Fruit fly (Drosophila melanogaster): Measurements from ENCODE around the gene Dpck.

Gene Dpck

DNA sequence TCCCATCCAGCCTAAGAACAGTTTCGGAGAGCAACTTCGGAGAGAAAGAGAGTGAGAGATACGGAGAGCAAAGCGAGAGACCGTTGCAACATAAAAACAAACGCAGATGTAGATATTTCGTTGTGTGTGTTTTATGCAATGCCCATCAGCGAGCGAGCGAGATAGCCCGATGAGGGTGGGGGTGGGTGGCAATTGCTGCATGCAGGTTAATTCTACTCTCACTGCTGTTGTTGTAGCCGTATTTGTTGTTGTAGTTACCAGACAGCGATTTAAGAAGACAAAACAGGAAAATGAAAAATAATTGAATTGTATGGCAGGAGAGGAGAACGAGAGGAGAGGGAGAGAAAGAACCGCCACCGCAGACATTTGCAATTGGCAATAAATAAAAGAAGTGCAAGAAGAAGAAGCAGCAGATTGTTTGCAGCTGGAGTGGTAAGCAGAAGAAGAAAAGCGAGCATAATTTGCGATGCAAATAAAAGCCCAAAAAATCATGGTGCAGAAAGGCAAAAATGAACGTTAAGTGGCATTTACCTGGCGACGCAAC lies 27.9 kb downstream of the Dpck start (continued):
- TF ChIP-seq Pdp1 (GFP tag; optimal IDR thresholded peaks at IDR 0.05) (peak in 1 of 2 experiments; percentile 92), CG13894 (tag; optimal IDR thresholded peaks at IDR 0.05) (no peak), CG17186 (GFP tag; optimal IDR thresholded peaks at IDR 0.05) (no peak), CG2678 (tag; optimal IDR thresholded peaks at IDR 0.05) (no peak), dati (GFP tag; IDR thresholded peaks at IDR 0.05) (no peak; the same call in 1 of the 2 replicates), mirr (GFP tag; optimal IDR thresholded peaks at IDR 0.05) (no peak), Aef1 (GFP tag; IDR thresholded peaks at IDR 0.05) (no peak), Mes4 (GFP tag; optimal IDR thresholded peaks at IDR 0.05) (no peak), bsh (GFP tag; optimal IDR thresholded peaks at IDR 0.05) (peak in 1 of 2 experiments; percentile 50), nom (GFP tag; optimal IDR thresholded peaks at IDR 0.05) (peak; percentile 57), Tbp (GFP tag; optimal IDR thresholded peaks at IDR 0.05) (no peak), ac (GFP tag; optimal IDR thresholded peaks at IDR 0.05) (peak; percentile 19), chinmo (GFP tag; IDR thresholded peaks at IDR 0.05; ENCODE audit: partially characterized antibody) (peak; percentile 78; the same call in 1 of the 4 replicates), ci (GFP tag; IDR thresholded peaks at IDR 0.05) (peak; percentile 51; the same call in 2 of the 3 replicates), fd3F (GFP tag; optimal IDR thresholded peaks at IDR 0.05) (no peak), sqz (GFP tag; optimal IDR thresholded peaks at IDR 0.05) (peak; percentile 25), CG8388 (GFP tag; optimal IDR thresholded peaks at IDR 0.05) (no peak), pros (GFP tag; optimal IDR thresholded peaks at IDR 0.05) (peak; percentile 78), CG1602 (GFP tag; optimal IDR thresholded peaks at IDR 0.05) (no peak), esg (GFP tag; conservative IDR thresholded peaks at IDR 0.05) (no peak), seq (GFP tag; IDR thresholded peaks at IDR 0.05) (0 out of 2 replicates have a peak, but pooled peaks have one; percentile 12), CG10274 (GFP tag; optimal IDR thresholded peaks at IDR 0.05) (no peak), tll (GFP tag; optimal IDR thresholded peaks at IDR 0.05) (no peak), cad (GFP tag; optimal IDR thresholded peaks at IDR 0.05) (peak; percentile 68), CG11695 (GFP tag; IDR thresholded peaks at IDR 0.05) (no peak), sc (optimal IDR thresholded peaks at IDR 0.05) (no peak), sc (GFP tag; optimal IDR thresholded peaks at IDR 0.05) (no peak), psq (GFP tag; optimal IDR thresholded peaks at IDR 0.05) (no peak), trem (tag; optimal IDR thresholded peaks at IDR 0.05) (no peak), yki (optimal IDR thresholded peaks at IDR 0.05) (peak; percentile 71), zen (tag; optimal IDR thresholded peaks at IDR 0.05) (peak; percentile 43), zfh1 (GFP tag; IDR thresholded peaks at IDR 0.05) (no peak), D19B (GFP tag; optimal IDR thresholded peaks at IDR 0.05) (no peak), Dad (GFP tag; optimal IDR thresholded peaks at IDR 0.05) (no peak), HLHmδ (GFP tag; optimal IDR thresholded peaks at IDR 0.05) (no peak), crol (GFP tag; IDR thresholded peaks at IDR 0.05) (peak; percentile 12; the same call in 1 of the 2 replicates), CG2120 (GFP tag; optimal IDR thresholded peaks at IDR 0.05) (no peak), CG17385 (GFP tag; optimal IDR thresholded peaks at IDR 0.05) (peak; percentile 70), Dbx (GFP tag; IDR thresholded peaks at IDR 0.05) (no peak), CG6175 (GFP tag; IDR thresholded peaks at IDR 0.05) (no peak), CG16815 (GFP tag; optimal IDR thresholded peaks at IDR 0.05) (no peak), Fer3 (tag; optimal IDR thresholded peaks at IDR 0.05) (no peak), CG11085 (GFP tag; IDR thresholded peaks at IDR 0.05) (no peak), CG4328 (GFP tag; optimal IDR thresholded peaks at IDR 0.05) (no peak)

All from whole organism, embryonic.